Fruit fly (Drosophila melanogaster) whole organism, embryonic: ENCODE data around the gene CG2955.
A peak's percentile ranks its signal among the peaks of the same experiment; 100 is the strongest.

ENCODE experiments used
- Antp ChIP-seq: fragments of 200-800 bp; sonication (Bioruptor generic); optimal IDR thresholded peaks from 3 replicates; lab custom pipeline; 2016; ENCODE audit warnings: missing biosample characterization, missing genetic modification characterization
- Awh ChIP-seq: fragments of 200-800 bp; sonication (Bioruptor generic); IDR thresholded peaks from 2 replicates; pipeline ENCODE4, ENCODE4 v1.3.6; 2022; ENCODE audit warnings: missing biosample characterization, missing genetic modification characterization
- BEAF-32 ChIP-seq: fragments of 200-800 bp; sonication (Bioruptor generic); optimal IDR thresholded peaks from 3 replicates; lab custom pipeline; 2017; ENCODE audit warnings: missing biosample characterization, missing genetic modification characterization, mild to moderate bottlenecking, moderate library complexity, missing genetic modification reagents
- CG10274 ChIP-seq: fragments of 200-800 bp; sonication (Bioruptor generic); optimal IDR thresholded peaks from 3 replicates; lab custom pipeline; 2017; ENCODE audit warnings: missing biosample characterization, mild to moderate bottlenecking, missing genetic modification characterization
- CG10654 ChIP-seq: fragments of 200-800 bp; sonication (Bioruptor generic); optimal IDR thresholded peaks from 2 replicates; lab custom pipeline; 2016; ENCODE audit warnings: missing biosample characterization, missing genetic modification characterization
- CG10959 ChIP-seq: fragments of 200-800 bp; sonication (Bioruptor generic); IDR thresholded peaks from 2 replicates; pipeline ENCODE4 v1.3.6; 2022; ENCODE audit warnings: missing biosample characterization, missing genetic modification characterization
- CG11247 ChIP-seq: fragments of 200-800 bp; sonication (Bioruptor generic); IDR thresholded peaks from 2 replicates; pipeline ENCODE4 v1.3.6; 2022; ENCODE audit warnings: missing biosample characterization, missing genetic modification characterization
- CG14014 ChIP-seq: fragments of 200-800 bp; sonication (Bioruptor generic); IDR thresholded peaks from 2 replicates; pipeline ENCODE4 v1.3.6; 2022; ENCODE audit warnings: missing biosample characterization, missing genetic modification characterization
- CG14441 ChIP-seq: fragments of 200-800 bp; sonication (Bioruptor generic); IDR thresholded peaks from 2 replicates; pipeline ENCODE4 v1.3.6; 2022; ENCODE audit warnings: missing biosample characterization, missing genetic modification characterization
- CG14965 ChIP-seq: fragments of 200-800 bp; sonication (Bioruptor generic); optimal IDR thresholded peaks from 2 replicates; lab custom pipeline; 2016; ENCODE audit warnings: missing biosample characterization, missing genetic modification characterization, borderline replicate concordance
- CG15601 ChIP-seq: fragments of 200-800 bp; sonication (Bioruptor generic); optimal IDR thresholded peaks from 3 replicates; lab custom pipeline; 2019; ENCODE audit warnings: missing biosample characterization, mild to moderate bottlenecking, missing genetic modification characterization, moderate library complexity
- CG17568 ChIP-seq: fragments of 200-800 bp; sonication (Bioruptor generic); optimal IDR thresholded peaks from 2 replicates; lab custom pipeline; 2018; ENCODE audit warnings: missing biosample characterization, mild to moderate bottlenecking, missing genetic modification characterization, moderate library complexity
- CG3065 ChIP-seq: fragments of 200-800 bp; sonication (Bioruptor generic); optimal IDR thresholded peaks from 2 replicates; lab custom pipeline; 2016; ENCODE audit warnings: missing biosample characterization, missing genetic modification characterization
- CG5180 ChIP-seq: fragments of 200-800 bp; sonication (Bioruptor generic); optimal IDR thresholded peaks from 3 replicates; lab custom pipeline; 2017; ENCODE audit warnings: missing biosample characterization, missing genetic modification characterization, mild to moderate bottlenecking, moderate library complexity, missing genetic modification reagents
- CG7839 ChIP-seq: fragments of 200-800 bp; sonication (Bioruptor generic); optimal IDR thresholded peaks from 3 replicates; lab custom pipeline; 2018; ENCODE audit warnings: missing biosample characterization, mild to moderate bottlenecking, missing genetic modification characterization, moderate library complexity
- CG7987 ChIP-seq: fragments of 200-800 bp; sonication (Bioruptor generic); optimal IDR thresholded peaks from 2 replicates; lab custom pipeline; 2018; ENCODE audit warnings: missing biosample characterization, mild to moderate bottlenecking, missing genetic modification characterization, moderate library complexity
- CG9437 ChIP-seq: fragments of 200-800 bp; sonication (Bioruptor generic); optimal IDR thresholded peaks from 2 replicates; lab custom pipeline; 2018; ENCODE audit warnings: missing biosample characterization, mild to moderate bottlenecking, missing genetic modification characterization
- CG9727 ChIP-seq: fragments of 200-800 bp; sonication (Bioruptor generic); optimal IDR thresholded peaks from 3 replicates; lab custom pipeline; 2017; ENCODE audit warnings: missing biosample characterization, mild to moderate bottlenecking, missing genetic modification characterization
- CHES-1-like ChIP-seq: fragments of 200-800 bp; sonication (Bioruptor generic); optimal IDR thresholded peaks from 2 replicates; lab custom pipeline; 2016; ENCODE audit warnings: missing biosample characterization, missing genetic modification characterization
- Dp ChIP-seq: fragments of 200-800 bp; sonication (Bioruptor generic); optimal IDR thresholded peaks from 2 replicates; lab custom pipeline; 2018; ENCODE audit warnings: missing biosample characterization, mild to moderate bottlenecking, missing genetic modification characterization, moderate library complexity
- Dref ChIP-seq: fragments of 200-800 bp; sonication (Bioruptor generic); IDR thresholded peaks from 2 replicates; pipeline ENCODE4 v1.3.6; 2022; ENCODE audit warnings: missing biosample characterization, missing genetic modification characterization
- Fer2 ChIP-seq: fragments of 200-800 bp; sonication (Bioruptor generic); optimal IDR thresholded peaks from 2 replicates; lab custom pipeline; 2018; ENCODE audit warnings: missing biosample characterization, mild to moderate bottlenecking, missing genetic modification characterization, moderate library complexity
- Hand ChIP-seq: fragments of 200-800 bp; sonication (Bioruptor generic); optimal IDR thresholded peaks from 2 replicates; lab custom pipeline; 2017; ENCODE audit warnings: mild to moderate bottlenecking, missing biosample characterization, missing genetic modification reagents, missing genetic modification characterization
- Hmx ChIP-seq: fragments of 200-800 bp; sonication (Bioruptor generic); optimal IDR thresholded peaks from 2 replicates; lab custom pipeline; 2016; ENCODE audit warnings: missing biosample characterization, missing genetic modification characterization
- Hsf ChIP-seq: fragments of 200-800 bp; sonication (Bioruptor generic); optimal IDR thresholded peaks from 3 replicates; lab custom pipeline; 2016; ENCODE audit warnings: missing biosample characterization, missing genetic modification characterization
- Lim3 ChIP-seq: fragments of 200-800 bp; sonication (Bioruptor generic); IDR thresholded peaks from 2 replicates; pipeline ENCODE4 v1.3.6; 2022; ENCODE audit warnings: missing biosample characterization, missing genetic modification characterization
- Meics ChIP-seq: fragments of 200-800 bp; sonication (Bioruptor generic); optimal IDR thresholded peaks from 2 replicates; lab custom pipeline; 2017; ENCODE audit warnings: missing biosample characterization, mild to moderate bottlenecking, missing genetic modification characterization
- NC2β ChIP-seq: fragments of 200-800 bp; sonication (Bioruptor generic); optimal IDR thresholded peaks from 2 replicates; lab custom pipeline; 2016; ENCODE audit warnings: missing biosample characterization, missing genetic modification characterization
- Sox102F ChIP-seq: fragments of 200-800 bp; sonication (Bioruptor generic); optimal IDR thresholded peaks from 2 replicates; lab custom pipeline; 2018; ENCODE audit warnings: missing biosample characterization, mild to moderate bottlenecking, missing genetic modification characterization, moderate library complexity
- YL-1 ChIP-seq: fragments of 200-800 bp; sonication (Bioruptor generic); optimal IDR thresholded peaks from 3 replicates; lab custom pipeline; 2017; ENCODE audit warnings: missing biosample characterization, mild to moderate bottlenecking, missing genetic modification characterization
- ase ChIP-seq: fragments of 200-800 bp; sonication (Bioruptor generic); IDR thresholded peaks from 3 replicates; pipeline ENCODE4 v1.3.6; 2022; ENCODE audit warnings: missing biosample characterization, missing genetic modification characterization
- bab2 ChIP-seq: fragments of 200-800 bp; sonication (Bioruptor generic); optimal IDR thresholded peaks from 2 replicates; lab custom pipeline; 2016; ENCODE audit warnings: missing biosample characterization, missing genetic modification characterization
- btn ChIP-seq: fragments of 200-800 bp; sonication (Bioruptor generic); optimal IDR thresholded peaks from 2 replicates; lab custom pipeline; 2016; ENCODE audit warnings: missing biosample characterization, missing genetic modification characterization
- crc ChIP-seq: fragments of 200-800 bp; sonication (Bioruptor generic); optimal IDR thresholded peaks from 2 replicates; lab custom pipeline; 2016; ENCODE audit warnings: missing biosample characterization, missing genetic modification characterization
- crol ChIP-seq: fragments of 200-800 bp; sonication (Bioruptor generic); IDR thresholded peaks from 2 replicates; pipeline ENCODE4 v1.3.6; 2022; ENCODE audit warnings: missing biosample characterization, missing genetic modification characterization
- crp ChIP-seq, 2 experiments: fragments of 200-800 bp; sonication (Bioruptor generic); optimal IDR thresholded peaks; 2 replicates in 1 of 2; 3 replicates in 1 of 2; lab custom pipeline; 2017; ENCODE audit warnings: missing biosample characterization in 2 of 2, missing genetic modification characterization in 2 of 2, mild to moderate bottlenecking in 1 of 2, moderate library complexity in 1 of 2
- exex ChIP-seq: fragments of 200-800 bp; sonication (Bioruptor generic); optimal IDR thresholded peaks from 4 replicates; lab custom pipeline; 2018; ENCODE audit warnings: missing biosample characterization, mild to moderate bottlenecking, missing genetic modification characterization, moderate library complexity
- grau ChIP-seq: fragments of 200-800 bp; optimal IDR thresholded peaks from 3 replicates; lab custom pipeline; 2019; ENCODE audit warnings: missing biosample characterization, mild to moderate bottlenecking, missing genetic modification characterization, moderate library complexity
- ham ChIP-seq: fragments of 200-800 bp; sonication (Bioruptor generic); IDR thresholded peaks from 2 replicates; pipeline ENCODE4 v1.3.6; 2022; ENCODE audit warnings: missing biosample characterization, missing genetic modification characterization
- lov ChIP-seq, 2 experiments: fragments of 200-800 bp in 1 of 2; fragments of >200 bp in 1 of 2; sonication (Bioruptor generic) in 1 of 2; IDR thresholded peaks in 1 of 2; optimal IDR thresholded peaks in 1 of 2; 2 replicates in 1 of 2; 3 replicates in 1 of 2; pipeline versions ENCODE4 v1.3.6 to Lab custom; 2017 to 2022; ENCODE audit warnings: missing biosample characterization in 1 of 2, missing genetic modification characterization in 1 of 2
- nau ChIP-seq: fragments of 200-800 bp; sonication (Bioruptor generic); optimal IDR thresholded peaks from 3 replicates; lab custom pipeline; 2017; ENCODE audit warnings: missing biosample characterization, mild to moderate bottlenecking, missing genetic modification characterization, missing genetic modification reagents
- pita ChIP-seq: fragments of 200-800 bp; sonication (Bioruptor generic); optimal IDR thresholded peaks from 2 replicates; lab custom pipeline; 2017; ENCODE audit warnings: missing biosample characterization, mild to moderate bottlenecking, missing genetic modification characterization
- pzg ChIP-seq: fragments of 200-800 bp; sonication (Bioruptor generic); optimal IDR thresholded peaks from 3 replicates; lab custom pipeline; 2018; ENCODE audit warnings: missing biosample characterization, mild to moderate bottlenecking, missing genetic modification characterization, moderate library complexity
- salm ChIP-seq: fragments of 200-800 bp; sonication (Bioruptor generic); optimal IDR thresholded peaks from 2 replicates; lab custom pipeline; 2018; ENCODE audit warnings: missing biosample characterization, mild to moderate bottlenecking, missing genetic modification characterization
- stc ChIP-seq: fragments of 200-800 bp; sonication (Bioruptor generic); IDR thresholded peaks from 2 replicates; pipeline ENCODE4 v1.3.6; 2022; ENCODE audit warnings: missing biosample characterization, missing genetic modification characterization
- tgo ChIP-seq: fragments of 200-800 bp; sonication (Bioruptor generic); IDR thresholded peaks from 3 replicates; pipeline ENCODE4 v1.3.6; 2022; ENCODE audit warnings: missing biosample characterization, missing genetic modification characterization
- tio ChIP-seq: fragments of 200-800 bp; sonication (Bioruptor generic); optimal IDR thresholded peaks from 2 replicates; lab custom pipeline; 2017; ENCODE audit warnings: missing biosample characterization, missing genetic modification characterization, inconsistent platforms
- wdn ChIP-seq: fragments of 200-800 bp; sonication (Bioruptor generic); IDR thresholded peaks from 2 replicates; pipeline ENCODE4 v1.3.6; 2022; ENCODE audit warnings: missing biosample characterization, missing genetic modification characterization
- wek ChIP-seq: fragments of 200-800 bp; sonication (Bioruptor generic); optimal IDR thresholded peaks from 3 replicates; lab custom pipeline; 2018; ENCODE audit warnings: missing biosample characterization, mild to moderate bottlenecking, missing genetic modification characterization, moderate library complexity

Gene CG2955

DNA sequence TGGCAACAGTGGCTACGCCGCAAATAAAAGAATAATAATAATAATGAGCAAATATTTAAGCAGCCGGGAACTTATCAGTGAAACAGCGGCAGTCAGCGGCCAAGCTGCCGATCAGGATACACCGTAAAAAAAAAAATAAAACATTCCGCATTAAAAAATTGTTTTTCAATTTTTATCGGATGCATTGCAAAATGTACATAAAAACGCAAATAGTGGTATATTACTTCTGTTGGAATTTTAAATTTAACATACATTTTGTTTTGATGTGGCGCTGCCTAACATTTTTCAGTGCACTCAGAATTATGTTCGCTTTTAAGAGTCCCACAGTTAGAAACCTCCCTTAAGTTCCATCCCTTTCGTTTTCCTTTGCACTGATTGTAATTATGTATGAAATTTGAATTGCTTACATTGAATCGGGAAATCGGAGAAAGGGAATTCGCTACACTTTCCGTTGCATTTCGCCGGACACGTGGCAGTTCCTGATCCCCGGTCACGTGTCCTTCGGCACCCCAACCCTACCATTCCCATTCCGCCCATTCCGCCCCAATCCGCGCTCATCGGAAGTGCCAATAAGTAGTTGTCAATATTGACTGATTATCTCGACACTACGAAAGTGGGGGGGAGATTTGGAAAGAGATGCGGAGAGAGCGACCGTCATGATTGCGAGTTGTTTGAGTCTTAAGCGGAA lies 30.0 kb upstream of the CG2955 start (continued):
- TF ChIP-seq CG14965 (GFP tag; lab: Kevin White, UChicago) (peak; percentile 49), CG9727 (GFP tag; lab: Kevin White, UChicago) (peak; percentile 87), nau (GFP tag; lab: Kevin White, UChicago) (peak; percentile 71), NC2β (GFP tag; lab: Kevin White, UChicago) (peak; percentile 82), ham (no peak), Lim3 (no peak), Hand (peak; percentile 38), CG5180 (GFP tag; lab: Kevin White, UChicago) (peak; percentile 57), CG11247 (GFP tag; lab: Robert Waterston, UW) (peak; percentile 56), Awh (GFP tag; lab: Robert Waterston, UW) (peak; percentile 89), Sox102F (peak; percentile 81), tio (GFP tag; lab: Kevin White, UChicago) (peak; percentile 77), CG14441 (GFP tag; lab: Robert Waterston, UW) (peak; percentile 79), Fer2 (peak; percentile 61), CG9437 (GFP tag; lab: Kevin White, UChicago) (peak; percentile 51), CG14014 (GFP tag; lab: Robert Waterston, UW) (peak; percentile 80), Hsf (GFP tag; lab: Kevin White, UChicago) (peak; percentile 81), Dref (GFP tag; lab: Robert Waterston, UW) (no peak), crp (GFP tag; optimal IDR thresholded peaks at IDR 0.05; lab: Kevin White, UChicago) (no peak), Dp (GFP tag; lab: Kevin White, UChicago) (no peak), ase (peak; percentile 65; the same call in 2 of the 3 replicates), CG17568 (GFP tag; lab: Kevin White, UChicago) (peak; percentile 59), CG10959 (peak; percentile 76), Hmx (peak; percentile 20), exex (tag; lab: Kevin White, UChicago) (peak; percentile 7), YL-1 (peak; percentile 7), CG7839 (tag; lab: Kevin White, UChicago) (peak; percentile 85), Antp (GFP tag; lab: Kevin White, UChicago) (peak; percentile 67), salm (tag; lab: Kevin White, UChicago) (peak; percentile 64), crc (GFP tag; lab: Kevin White, UChicago) (peak; percentile 53), stc (GFP tag; lab: Robert Waterston, UW) (peak; percentile 85), tgo (peak; percentile 70), btn (peak; percentile 58), CHES-1-like (peak; percentile 75), wdn (GFP tag; lab: Robert Waterston, UW) (0 out of 2 replicates have a peak, but pooled peaks have one; percentile 33), grau (peak; percentile 74), wek (GFP tag; lab: Kevin White, UChicago) (no peak), CG15601 (tag; lab: Kevin White, UChicago) (peak; percentile 84), pita (GFP tag; lab: Kevin White, UChicago) (no peak), crol (no peak), Meics (peak; percentile 77), CG7987 (no peak), BEAF-32 (GFP tag; lab: Kevin White, UChicago) (no peak), lov (optimal IDR thresholded peaks at IDR 0.05; lab: Kevin White, UChicago) (no peak), lov (GFP tag; IDR thresholded peaks at IDR 0.05; lab: Robert Waterston, UW) (peak; percentile 84), CG3065 (GFP tag; lab: Kevin White, UChicago) (peak; percentile 10), CG10654 (GFP tag; lab: Kevin White, UChicago) (peak; percentile 42), bab2 (GFP tag; lab: Kevin White, UChicago) (peak; percentile 75), pzg (no peak), CG10274 (GFP tag; lab: Kevin White, UChicago) (peak; percentile 67)
